Fruit fly (Drosophila melanogaster) whole organism, embryonic: Measurements from ENCODE around the gene CG4957.
A peak's percentile ranks its signal among the peaks of the same experiment; 100 is the strongest.

Experiments used
- B-H2 ChIP-seq: fragments of 200-800 bp; sonication (Bioruptor generic); optimal IDR thresholded peaks from 2 replicates; lab custom pipeline; 2018; ENCODE audit warnings: missing biosample characterization, mild to moderate bottlenecking, missing genetic modification characterization
- CG10267 ChIP-seq: fragments of 200-800 bp; sonication (Bioruptor generic); optimal IDR thresholded peaks from 2 replicates; lab custom pipeline; 2018; ENCODE audit warnings: missing biosample characterization, mild to moderate bottlenecking, missing genetic modification characterization, moderate library complexity
- CG10654 ChIP-seq: fragments of 200-800 bp; sonication (Bioruptor generic); optimal IDR thresholded peaks from 2 replicates; lab custom pipeline; 2016; ENCODE audit warnings: missing biosample characterization, missing genetic modification characterization
- CG11504 ChIP-seq: fragments of 200-800 bp; sonication (Bioruptor generic); optimal IDR thresholded peaks from 3 replicates; lab custom pipeline; 2019; ENCODE audit warnings: missing biosample characterization, mild to moderate bottlenecking, missing genetic modification characterization, moderate library complexity
- CG12299 ChIP-seq: fragments of 200-800 bp; sonication (Bioruptor generic); optimal IDR thresholded peaks from 2 replicates; lab custom pipeline; 2018; ENCODE audit warnings: missing biosample characterization, mild to moderate bottlenecking, missing genetic modification characterization
- CG12659 ChIP-seq: fragments of 200-800 bp; sonication (Bioruptor generic); optimal IDR thresholded peaks from 3 replicates; lab custom pipeline; 2017; ENCODE audit warnings: mild to moderate bottlenecking, missing biosample characterization, missing genetic modification reagents, missing genetic modification characterization
- CG14441 ChIP-seq: fragments of 200-800 bp; sonication (Bioruptor generic); IDR thresholded peaks from 2 replicates; pipeline ENCODE4 v1.3.6; 2022; ENCODE audit warnings: missing biosample characterization, missing genetic modification characterization
- CG14710 ChIP-seq: fragments of 200-800 bp; sonication (Bioruptor generic); optimal IDR thresholded peaks from 3 replicates; lab custom pipeline; 2019; ENCODE audit warnings: missing biosample characterization, mild to moderate bottlenecking, missing genetic modification characterization, moderate library complexity
- CG15601 ChIP-seq: fragments of 200-800 bp; sonication (Bioruptor generic); optimal IDR thresholded peaks from 3 replicates; lab custom pipeline; 2019; ENCODE audit warnings: missing biosample characterization, mild to moderate bottlenecking, missing genetic modification characterization, moderate library complexity
- CG17385 ChIP-seq: fragments of 200-800 bp; sonication (Bioruptor generic); optimal IDR thresholded peaks from 3 replicates; lab custom pipeline; 2018; ENCODE audit warnings: missing biosample characterization, mild to moderate bottlenecking, missing genetic modification characterization
- CG2116 ChIP-seq: fragments of 200-800 bp; sonication (Bioruptor generic); optimal IDR thresholded peaks from 3 replicates; lab custom pipeline; 2018; ENCODE audit warnings: missing biosample characterization, mild to moderate bottlenecking, missing genetic modification characterization
- CG2712 ChIP-seq: fragments of 200-800 bp; optimal IDR thresholded peaks from 3 replicates; lab custom pipeline; 2019; ENCODE audit warnings: missing biosample characterization, mild to moderate bottlenecking, missing genetic modification characterization, moderate library complexity
- CG3163 ChIP-seq: fragments of 200-800 bp; sonication (Bioruptor generic); optimal IDR thresholded peaks from 3 replicates; lab custom pipeline; 2016; ENCODE audit warnings: missing biosample characterization, missing genetic modification characterization
- CG34376 ChIP-seq: fragments of 200-800 bp; sonication (Bioruptor generic); optimal IDR thresholded peaks from 2 replicates; lab custom pipeline; 2018; ENCODE audit warnings: missing biosample characterization, mild to moderate bottlenecking, missing genetic modification characterization
- CG3847 ChIP-seq: fragments of 200-800 bp; sonication (Bioruptor generic); IDR thresholded peaks from 2 replicates; pipeline ENCODE4 v1.3.6; 2022; ENCODE audit warnings: missing biosample characterization, missing genetic modification characterization
- CG4617 ChIP-seq: fragments of 200-800 bp; sonication (Bioruptor generic); optimal IDR thresholded peaks from 3 replicates; lab custom pipeline; 2016; ENCODE audit warnings: missing biosample characterization, missing genetic modification characterization, borderline replicate concordance
- CG9609 ChIP-seq: fragments of 200-800 bp; sonication (Bioruptor generic); optimal IDR thresholded peaks from 3 replicates; lab custom pipeline; 2016; ENCODE audit warnings: missing biosample characterization, missing genetic modification characterization
- Chrac-16 ChIP-seq: fragments of 200-800 bp; sonication (Bioruptor generic); optimal IDR thresholded peaks from 3 replicates; lab custom pipeline; 2016; ENCODE audit warnings: missing biosample characterization, missing genetic modification characterization
- CoRest ChIP-seq: fragments of 200-800 bp; sonication (Bioruptor generic); optimal IDR thresholded peaks from 3 replicates; lab custom pipeline; 2018; ENCODE audit warnings: missing biosample characterization, mild to moderate bottlenecking, missing genetic modification characterization, moderate library complexity
- Deaf1 ChIP-seq: fragments of 200-800 bp; optimal IDR thresholded peaks from 3 replicates; lab custom pipeline; 2019; ENCODE audit warnings: missing biosample characterization, mild to moderate bottlenecking, missing genetic modification characterization, moderate library complexity
- Dfd ChIP-seq, 2 experiments: fragments of >200 bp; optimal IDR thresholded peaks; 2 replicates each; lab custom pipeline; 2017; ENCODE audit warnings: missing biosample characterization in 2 of 2, missing genetic modification characterization in 2 of 2
- Dp ChIP-seq: fragments of 200-800 bp; sonication (Bioruptor generic); optimal IDR thresholded peaks from 2 replicates; lab custom pipeline; 2018; ENCODE audit warnings: missing biosample characterization, mild to moderate bottlenecking, missing genetic modification characterization, moderate library complexity
- Dref ChIP-seq: fragments of 200-800 bp; sonication (Bioruptor generic); IDR thresholded peaks from 2 replicates; pipeline ENCODE4 v1.3.6; 2022; ENCODE audit warnings: missing biosample characterization, missing genetic modification characterization
- GATAe ChIP-seq: fragments of 200-800 bp; sonication (Bioruptor generic); conservative IDR thresholded peaks from 2 replicates; pipeline ENCODE4 v1.3.6; 2022; ENCODE audit warnings: missing biosample characterization, missing genetic modification characterization
- Hr51 ChIP-seq, 2 experiments: fragments of 200-800 bp; sonication (Bioruptor generic); optimal IDR thresholded peaks; 2 replicates in 1 of 2; 3 replicates in 1 of 2; lab custom pipeline; 2016 to 2018; ENCODE audit warnings: missing biosample characterization in 2 of 2, missing genetic modification characterization in 2 of 2, mild to moderate bottlenecking in 1 of 2, moderate library complexity in 1 of 2
- MBD-R2 ChIP-seq: fragments of 200-800 bp; sonication (Bioruptor generic); IDR thresholded peaks from 2 replicates; pipeline ENCODE4 v1.3.6; 2022; ENCODE audit warnings: missing biosample characterization, missing genetic modification characterization
- Nf-YA ChIP-seq: fragments of 200-800 bp; sonication (Bioruptor generic); IDR thresholded peaks from 2 replicates; pipeline ENCODE4 v1.3.6; 2022; ENCODE audit warnings: missing biosample characterization, missing genetic modification characterization
- Oli ChIP-seq: fragments of 200-800 bp; sonication (Bioruptor generic); optimal IDR thresholded peaks from 2 replicates; lab custom pipeline; 2018; ENCODE audit warnings: missing biosample characterization, mild to moderate bottlenecking, missing genetic modification characterization, moderate library complexity
- Trl ChIP-seq, 3 experiments: fragments of >200 bp in 2 of 3; fragments of 200-800 bp in 1 of 3; sonication (Bioruptor generic) in 1 of 3; optimal IDR thresholded peaks; 2 replicates in 1 of 3; 3 replicates in 2 of 3; lab custom pipeline; 2016 to 2017; ENCODE audit warnings: missing biosample characterization in 1 of 3, missing genetic modification characterization in 1 of 3
- Usf ChIP-seq: fragments of 200-800 bp; sonication (Bioruptor generic); optimal IDR thresholded peaks from 2 replicates; lab custom pipeline; 2017; ENCODE audit warnings: missing genotype, missing biosample characterization, missing genetic modification characterization
- amos ChIP-seq: fragments of 200-800 bp; sonication (Bioruptor generic); IDR thresholded peaks from 2 replicates; pipeline ENCODE4 v1.3.6; 2022; ENCODE audit warnings: missing biosample characterization, missing genetic modification characterization; ENCODE audit not compliant: partially characterized antibody
- ap ChIP-seq: fragments of 200-800 bp; sonication (Bioruptor generic); IDR thresholded peaks from 2 replicates; pipeline ENCODE4 v1.3.6; 2022; ENCODE audit warnings: missing biosample characterization, missing genetic modification characterization
- br ChIP-seq: fragments of >200 bp; optimal IDR thresholded peaks from 2 replicates; lab custom pipeline; 2017
- crc ChIP-seq: fragments of 200-800 bp; sonication (Bioruptor generic); optimal IDR thresholded peaks from 2 replicates; lab custom pipeline; 2016; ENCODE audit warnings: missing biosample characterization, missing genetic modification characterization
- crp ChIP-seq, 2 experiments: fragments of 200-800 bp; sonication (Bioruptor generic); optimal IDR thresholded peaks; 2 replicates in 1 of 2; 3 replicates in 1 of 2; lab custom pipeline; 2017; ENCODE audit warnings: missing biosample characterization in 2 of 2, missing genetic modification characterization in 2 of 2, mild to moderate bottlenecking in 1 of 2, moderate library complexity in 1 of 2
- dpn ChIP-seq, 2 experiments: fragments of 200-800 bp; sonication (Bioruptor generic); optimal IDR thresholded peaks; 3 replicates each; lab custom pipeline; 2016; ENCODE audit warnings: missing biosample characterization in 2 of 2, missing genetic modification characterization in 2 of 2
- gem ChIP-seq: fragments of 200-800 bp; sonication (Bioruptor generic); optimal IDR thresholded peaks from 2 replicates; lab custom pipeline; 2019; ENCODE audit warnings: missing biosample characterization, mild to moderate bottlenecking, missing genetic modification characterization, moderate library complexity
- gfzf ChIP-seq: fragments of 200-800 bp; sonication (Bioruptor generic); optimal IDR thresholded peaks from 2 replicates; lab custom pipeline; 2016; ENCODE audit warnings: missing biosample characterization, mild to moderate bottlenecking, missing genetic modification characterization, moderate library complexity
- h ChIP-seq: fragments of >200 bp; optimal IDR thresholded peaks from 2 replicates; lab custom pipeline; 2017
- inv ChIP-seq: fragments of 200-800 bp; sonication (Bioruptor generic); IDR thresholded peaks from 2 replicates; pipeline ENCODE4 v1.3.6; 2022; ENCODE audit warnings: missing biosample characterization, missing genetic modification characterization; ENCODE audit not compliant: partially characterized antibody
- otp ChIP-seq: fragments of 200-800 bp; sonication (Bioruptor generic); IDR thresholded peaks from 3 replicates; pipeline ENCODE4, ENCODE4 v1.3.6; 2022; ENCODE audit warnings: missing biosample characterization, missing genetic modification characterization
- pzg ChIP-seq: fragments of 200-800 bp; sonication (Bioruptor generic); optimal IDR thresholded peaks from 3 replicates; lab custom pipeline; 2018; ENCODE audit warnings: missing biosample characterization, mild to moderate bottlenecking, missing genetic modification characterization, moderate library complexity
- row ChIP-seq: fragments of 200-800 bp; sonication (Bioruptor generic); IDR thresholded peaks from 3 replicates; pipeline ENCODE4 v1.3.6; 2022; ENCODE audit warnings: missing biosample characterization, missing genetic modification characterization
- usp ChIP-seq: fragments of >200 bp; optimal IDR thresholded peaks from 2 replicates; lab custom pipeline; 2017; ENCODE audit warnings: missing biosample characterization, missing genetic modification characterization

Gene CG4957

dm6 chr2L:10303786-10304185 is 35.1 kb downstream of the CG4957 start, which contains the start of gene nmd (continued):
- TF ChIP-seq Dp (GFP tag; lab: Kevin White, UChicago) (peak; percentile 29), otp (GFP tag; lab: Robert Waterston, UW) (no peak), Hr51 (GFP tag; optimal IDR thresholded peaks at IDR 0.05; lab: Kevin White, UChicago) (peak in 1 of 2 experiments; percentile 24), amos (GFP tag; lab: Robert Waterston, UW) (no peak; the same call in 1 of the 2 replicates), gem (tag; lab: Kevin White, UChicago) (peak; percentile 16), CG34376 (GFP tag; lab: Kevin White, UChicago) (peak; percentile 43), Oli (tag; lab: Kevin White, UChicago) (no peak), CG10654 (GFP tag; lab: Kevin White, UChicago) (peak; percentile 3), Dfd (GFP tag; optimal IDR thresholded peaks at IDR 0.05; lab: Kevin White, UChicago) (no peak), ap (GFP tag; lab: Robert Waterston, UW) (no peak), usp (no peak), CG10267 (tag; lab: Kevin White, UChicago) (peak; percentile 14), CG9609 (no peak), row (GFP tag; lab: Robert Waterston, UW) (peak; percentile 81), dpn (GFP tag; optimal IDR thresholded peaks at IDR 0.05; lab: Kevin White, UChicago) (peak in 1 of 2 experiments; percentile 12), crc (GFP tag; lab: Kevin White, UChicago) (no peak), CG14710 (peak; percentile 42), CG4617 (GFP tag; lab: Kevin White, UChicago) (peak; percentile 70), CG15601 (peak; percentile 23), gfzf (GFP tag; lab: Kevin White, UChicago) (peak; percentile 86), h (lab: Kevin White, UChicago) (no peak), CG2712 (tag; lab: Kevin White, UChicago) (peak; percentile 8), CoRest (peak; percentile 24), CG3847 (GFP tag; lab: Robert Waterston, UW) (peak; percentile 72), Trl (optimal IDR thresholded peaks at IDR 0.05; lab: Kevin White, UChicago) (no peak), Trl (GFP tag; optimal IDR thresholded peaks at IDR 0.05; lab: Kevin White, UChicago) (no peak), crp (GFP tag; optimal IDR thresholded peaks at IDR 0.05; lab: Kevin White, UChicago) (no peak), CG2116 (peak; percentile 92), CG17385 (peak; percentile 91), Dref (GFP tag; lab: Robert Waterston, UW) (peak; percentile 59), CG14441 (no peak), GATAe (no peak), B-H2 (GFP tag; lab: Kevin White, UChicago) (no peak), Deaf1 (tag; lab: Kevin White, UChicago) (no peak), CG12659 (GFP tag; lab: Kevin White, UChicago) (peak; percentile 55), Chrac-16 (GFP tag; lab: Kevin White, UChicago) (peak; percentile 12), CG3163 (GFP tag; lab: Kevin White, UChicago) (no peak), inv (GFP tag; lab: Robert Waterston, UW) (no peak), pzg (GFP tag; lab: Kevin White, UChicago) (peak; percentile 80), CG11504 (tag; lab: Kevin White, UChicago) (no peak), br (lab: Kevin White, UChicago) (no peak), Nf-YA (no peak), Usf (GFP tag; lab: Kevin White, UChicago) (no peak), CG12299 (tag; lab: Kevin White, UChicago) (no peak), MBD-R2 (GFP tag; lab: Robert Waterston, UW) (peak; percentile 89)
